Fruit fly (Drosophila melanogaster) whole organism, embryonic: ENCODE results near the gene HIPP1.

Experiments
- Bdp1 ChIP-seq: fragments of 200-800 bp; sonication (Bioruptor generic); optimal IDR thresholded peaks from 3 replicates; lab custom pipeline; 2016; ENCODE audit warnings: missing biosample characterization, missing genetic modification characterization
- CG10147 ChIP-seq: fragments of 200-800 bp; sonication (Bioruptor generic); optimal IDR thresholded peaks from 2 replicates; lab custom pipeline; 2019; ENCODE audit warnings: missing biosample characterization, mild to moderate bottlenecking, missing genetic modification characterization, moderate library complexity
- CG10462 ChIP-seq: fragments of 200-800 bp; sonication (Bioruptor generic); optimal IDR thresholded peaks from 2 replicates; lab custom pipeline; 2016; ENCODE audit warnings: missing biosample characterization, missing genetic modification characterization
- CG10543 ChIP-seq: fragments of 200-800 bp; sonication (Bioruptor generic); optimal IDR thresholded peaks from 3 replicates; lab custom pipeline; 2017; ENCODE audit warnings: missing biosample characterization, mild to moderate bottlenecking, missing genetic modification characterization, moderate library complexity
- CG11696 ChIP-seq: fragments of 200-800 bp; sonication (Bioruptor generic); IDR thresholded peaks from 2 replicates; pipeline ENCODE4 v1.3.6; 2022; ENCODE audit warnings: missing biosample characterization, missing genetic modification characterization
- CG1233 ChIP-seq: fragments of 200-800 bp; sonication (Bioruptor generic); optimal IDR thresholded peaks from 4 replicates; lab custom pipeline; 2018; ENCODE audit warnings: missing biosample characterization, mild to moderate bottlenecking, missing genetic modification characterization
- CG13123 ChIP-seq: fragments of 200-800 bp; sonication (Bioruptor generic); optimal IDR thresholded peaks from 2 replicates; lab custom pipeline; 2016; ENCODE audit warnings: missing biosample characterization, missing genetic modification characterization
- CG14441 ChIP-seq: fragments of 200-800 bp; sonication (Bioruptor generic); IDR thresholded peaks from 2 replicates; pipeline ENCODE4 v1.3.6; 2022; ENCODE audit warnings: missing biosample characterization, missing genetic modification characterization
- CG15011 ChIP-seq: fragments of 200-800 bp; sonication (Bioruptor generic); optimal IDR thresholded peaks from 3 replicates; lab custom pipeline; 2018; ENCODE audit warnings: missing biosample characterization, mild to moderate bottlenecking, missing genetic modification characterization
- CG30403 ChIP-seq: fragments of 200-800 bp; sonication (Bioruptor generic); optimal IDR thresholded peaks from 3 replicates; lab custom pipeline; 2016; ENCODE audit warnings: missing biosample characterization, missing genetic modification characterization
- CG30431 ChIP-seq: fragments of 200-800 bp; sonication (Bioruptor generic); optimal IDR thresholded peaks from 2 replicates; lab custom pipeline; 2017; ENCODE audit warnings: missing biosample characterization, missing genetic modification characterization
- CG4328 ChIP-seq: fragments of 200-800 bp; sonication (Bioruptor generic); optimal IDR thresholded peaks from 3 replicates; lab custom pipeline; 2017; ENCODE audit warnings: missing biosample characterization, missing genetic modification reagents, missing genetic modification characterization
- CG7357 ChIP-seq: fragments of 200-800 bp; sonication (Bioruptor generic); IDR thresholded peaks from 3 replicates; pipeline ENCODE4 v1.3.6; 2022; ENCODE audit warnings: missing biosample characterization, missing genetic modification characterization
- CG8924 ChIP-seq: fragments of 200-800 bp; optimal IDR thresholded peaks from 3 replicates; lab custom pipeline; 2019; ENCODE audit warnings: missing biosample characterization, mild to moderate bottlenecking, missing genetic modification characterization, moderate library complexity
- Dll ChIP-seq: fragments of 200-800 bp; sonication (Bioruptor generic); IDR thresholded peaks from 4 replicates; pipeline ENCODE4 v1.3.6; 2022; ENCODE audit warnings: missing biosample characterization, missing genetic modification characterization; ENCODE audit not compliant: partially characterized antibody
- Drgx ChIP-seq: fragments of 200-800 bp; sonication (Bioruptor generic); IDR thresholded peaks from 2 replicates; pipeline ENCODE4 v1.3.6; 2022; ENCODE audit warnings: missing biosample characterization, missing genetic modification characterization
- E2f2 ChIP-seq: fragments of 200-800 bp; sonication (Bioruptor generic); IDR thresholded peaks from 2 replicates; pipeline ENCODE4 v1.3.6; 2022; ENCODE audit warnings: missing biosample characterization, missing genetic modification characterization
- Ets65A ChIP-seq: fragments of 200-800 bp; sonication (Bioruptor generic); peaks from one replicate; lab custom pipeline; 2016; ENCODE audit warnings: missing biosample characterization, missing genetic modification characterization
- Gug ChIP-seq: fragments of 200-800 bp; sonication (Bioruptor generic); IDR thresholded peaks from 4 replicates; pipeline ENCODE4 v1.3.6; 2022; ENCODE audit warnings: missing biosample characterization, missing genetic modification characterization
- HHEX ChIP-seq: fragments of 200-800 bp; sonication (Bioruptor generic); optimal IDR thresholded peaks from 3 replicates; lab custom pipeline; 2017; ENCODE audit warnings: missing biosample characterization, mild to moderate bottlenecking, missing genetic modification characterization, missing genetic modification reagents
- Lim3 ChIP-seq: fragments of 200-800 bp; sonication (Bioruptor generic); IDR thresholded peaks from 2 replicates; pipeline ENCODE4 v1.3.6; 2022; ENCODE audit warnings: missing biosample characterization, missing genetic modification characterization
- Max ChIP-seq: fragments of 200-800 bp; sonication (Bioruptor generic); optimal IDR thresholded peaks from 2 replicates; lab custom pipeline; 2016; ENCODE audit warnings: missing biosample characterization, mild to moderate bottlenecking, missing genetic modification characterization
- Myb ChIP-seq: fragments of 200-800 bp; sonication (Bioruptor generic); optimal IDR thresholded peaks from 2 replicates; lab custom pipeline; 2016; ENCODE audit warnings: missing biosample characterization, missing genetic modification characterization
- NC2α ChIP-seq: fragments of 200-800 bp; sonication (Bioruptor generic); optimal IDR thresholded peaks from 2 replicates; lab custom pipeline; 2016; ENCODE audit warnings: missing biosample characterization, missing genetic modification characterization
- NFAT ChIP-seq: fragments of 200-800 bp; sonication (Bioruptor generic); IDR thresholded peaks from 2 replicates; pipeline ENCODE4 v1.3.6; 2022; ENCODE audit warnings: missing biosample characterization, missing genetic modification characterization
- Nf-YA ChIP-seq: fragments of 200-800 bp; sonication (Bioruptor generic); IDR thresholded peaks from 2 replicates; pipeline ENCODE4 v1.3.6; 2022; ENCODE audit warnings: missing biosample characterization, missing genetic modification characterization
- Sox102F ChIP-seq: fragments of 200-800 bp; sonication (Bioruptor generic); optimal IDR thresholded peaks from 2 replicates; lab custom pipeline; 2018; ENCODE audit warnings: missing biosample characterization, mild to moderate bottlenecking, missing genetic modification characterization, moderate library complexity
- aop ChIP-seq: fragments of 200-800 bp; sonication (Bioruptor generic); IDR thresholded peaks from 2 replicates; pipeline ENCODE4 v1.3.6; 2022; ENCODE audit warnings: missing biosample characterization, missing genetic modification characterization
- ato ChIP-seq: fragments of 200-800 bp; sonication (Bioruptor generic); IDR thresholded peaks from 2 replicates; pipeline ENCODE4 v1.3.6; 2022; ENCODE audit warnings: missing biosample characterization, missing genetic modification characterization; ENCODE audit not compliant: partially characterized antibody
- br ChIP-seq: fragments of >200 bp; optimal IDR thresholded peaks from 2 replicates; lab custom pipeline; 2017
- ci ChIP-seq: fragments of 200-800 bp; sonication (Bioruptor generic); IDR thresholded peaks from 3 replicates; pipeline ENCODE4 v1.3.6; 2022; ENCODE audit warnings: missing biosample characterization, missing genetic modification characterization
- en ChIP-seq: fragments of 200-800 bp; sonication (Bioruptor generic); optimal IDR thresholded peaks from 2 replicates; lab custom pipeline; 2016; ENCODE audit warnings: missing biosample characterization, missing genetic modification characterization
- gce ChIP-seq: fragments of 200-800 bp; sonication (Bioruptor generic); IDR thresholded peaks from 3 replicates; pipeline ENCODE4 v1.3.6; 2022; ENCODE audit warnings: missing biosample characterization, missing genetic modification characterization
- gcm ChIP-seq: fragments of 200-800 bp; sonication (Bioruptor generic); optimal IDR thresholded peaks from 2 replicates; lab custom pipeline; 2019; ENCODE audit warnings: missing biosample characterization, mild to moderate bottlenecking, missing genetic modification characterization, moderate library complexity
- gcm2 ChIP-seq: fragments of 200-800 bp; sonication (Bioruptor generic); optimal IDR thresholded peaks from 2 replicates; lab custom pipeline; 2016; ENCODE audit warnings: missing biosample characterization, missing genetic modification characterization
- grn ChIP-seq: fragments of 200-800 bp; sonication (Bioruptor generic); optimal IDR thresholded peaks from 3 replicates; lab custom pipeline; 2017; ENCODE audit warnings: missing biosample characterization, missing genetic modification characterization
- gt ChIP-seq: fragments of 200-800 bp; sonication (Bioruptor generic); IDR thresholded peaks from 2 replicates; pipeline ENCODE4 v1.3.6; 2022; ENCODE audit warnings: missing biosample characterization, missing genetic modification characterization
- her ChIP-seq: fragments of 200-800 bp; sonication (Bioruptor generic); optimal IDR thresholded peaks from 2 replicates; lab custom pipeline; 2016; ENCODE audit warnings: missing biosample characterization, missing genetic modification characterization
- insv ChIP-seq, 2 experiments: fragments of 200-800 bp; sonication (Bioruptor generic); optimal IDR thresholded peaks; 3 replicates each; lab custom pipeline; 2016 to 2018; ENCODE audit warnings: missing biosample characterization in 2 of 2, missing genetic modification characterization in 2 of 2
- jigr1 ChIP-seq: fragments of 200-800 bp; sonication (Bioruptor generic); IDR thresholded peaks from 3 replicates; pipeline ENCODE4 v1.3.6; 2022; ENCODE audit warnings: missing biosample characterization, missing genetic modification characterization
- nmo ChIP-seq: fragments of 200-800 bp; sonication (Bioruptor generic); optimal IDR thresholded peaks from 2 replicates; lab custom pipeline; 2018; ENCODE audit warnings: missing biosample characterization, mild to moderate bottlenecking, missing genetic modification characterization, moderate library complexity
- nom ChIP-seq: fragments of 200-800 bp; sonication (Bioruptor generic); optimal IDR thresholded peaks from 2 replicates; lab custom pipeline; 2017; ENCODE audit warnings: missing biosample characterization, missing genetic modification characterization, mild to moderate bottlenecking, moderate library complexity, missing genetic modification reagents
- pb ChIP-seq: fragments of 200-800 bp; sonication (Bioruptor generic); optimal IDR thresholded peaks from 3 replicates; lab custom pipeline; 2016; ENCODE audit warnings: missing biosample characterization, missing genetic modification characterization
- psq ChIP-seq: fragments of 200-800 bp; sonication (Bioruptor generic); optimal IDR thresholded peaks from 2 replicates; lab custom pipeline; 2017; ENCODE audit warnings: missing biosample characterization, missing genetic modification characterization
- sens-2 ChIP-seq: fragments of 200-800 bp; sonication (Bioruptor generic); IDR thresholded peaks from 2 replicates; pipeline ENCODE4 v1.3.6; 2022; ENCODE audit warnings: missing biosample characterization, missing genetic modification characterization
- seq ChIP-seq: fragments of 200-800 bp; sonication (Bioruptor generic); IDR thresholded peaks from 2 replicates; pipeline ENCODE4 v1.3.6; 2022; ENCODE audit warnings: missing biosample characterization, missing genetic modification characterization
- sima ChIP-seq: fragments of 200-800 bp; sonication (Bioruptor generic); optimal IDR thresholded peaks from 2 replicates; lab custom pipeline; 2016; ENCODE audit warnings: missing biosample characterization, missing genetic modification characterization
- sob ChIP-seq: fragments of 200-800 bp; sonication (Bioruptor generic); IDR thresholded peaks from 2 replicates; pipeline ENCODE4 v1.3.6; 2022; ENCODE audit warnings: missing biosample characterization, missing genetic modification characterization
- stwl ChIP-seq: fragments of 200-800 bp; sonication (Bioruptor generic); optimal IDR thresholded peaks from 3 replicates; lab custom pipeline; 2018; ENCODE audit warnings: missing biosample characterization, mild to moderate bottlenecking, missing genetic modification characterization, moderate library complexity
- tin ChIP-seq: fragments of 200-800 bp; sonication (Bioruptor generic); optimal IDR thresholded peaks from 3 replicates; lab custom pipeline; 2016; ENCODE audit warnings: missing biosample characterization, missing genetic modification characterization
- vvl ChIP-seq: fragments of 200-800 bp; sonication (Bioruptor generic); IDR thresholded peaks from 2 replicates; pipeline ENCODE4 v1.3.6; 2022; ENCODE audit warnings: missing biosample characterization, missing genetic modification characterization

HIPP1 gene

DNA sequence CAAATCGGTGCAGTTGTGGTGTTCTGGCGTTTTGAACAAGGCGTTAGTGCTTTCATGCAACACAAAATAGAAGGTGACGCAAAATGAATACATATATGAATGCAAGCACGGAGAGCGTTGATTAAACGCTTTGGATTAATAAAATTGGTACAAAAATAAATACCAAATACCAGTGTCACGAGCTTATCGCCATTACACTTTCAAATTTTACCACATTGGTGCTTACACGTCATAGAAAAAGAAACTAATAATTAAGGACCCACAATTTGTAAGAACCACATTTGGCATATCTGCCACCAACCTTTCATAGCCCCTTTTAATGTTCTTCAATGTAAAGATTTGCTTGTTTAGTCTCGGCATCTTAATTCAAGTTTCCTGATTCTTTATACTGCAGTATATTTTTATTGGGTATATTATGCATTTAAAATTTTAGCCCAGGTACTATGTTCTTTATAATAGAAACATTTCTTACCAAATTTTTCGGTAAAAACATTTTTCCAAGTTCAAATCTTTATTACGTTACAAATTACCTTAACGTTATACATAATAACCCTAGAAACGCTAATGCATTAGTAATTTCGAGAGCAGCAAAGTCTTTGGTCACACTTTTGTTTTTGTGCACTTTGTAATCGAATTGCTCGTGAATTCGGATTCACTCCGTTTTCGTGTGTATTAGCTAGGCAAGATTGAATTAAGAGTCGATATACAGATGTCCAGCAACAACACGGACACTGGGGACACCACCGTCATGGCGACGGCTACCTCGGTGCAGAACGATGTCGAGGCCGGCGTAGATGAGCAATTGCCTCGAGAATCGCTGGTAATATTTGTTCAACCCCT lies 31.0 kb upstream of the HIPP1 start, which contains the start of the genes Pex16 and Pex14 (continued):
- peak; percentile 40; the same call in 1 of the 3 replicates for TF ChIP-seq CG7357 (GFP tag; lab: Robert Waterston, UW)
- TF ChIP-seq NC2α = peak; percentile 63
- no peak for TF ChIP-seq jigr1
- no peak for TF ChIP-seq CG15011
- no peak for TF ChIP-seq aop
- peak; percentile 31 for TF ChIP-seq Bdp1 (GFP tag; lab: Kevin White, UChicago)
- peak; percentile 35 for TF ChIP-seq en (GFP tag; lab: Kevin White, UChicago)
- no peak for TF ChIP-seq Nf-YA (GFP tag; lab: Robert Waterston, UW)
- no peak for TF ChIP-seq Dll (GFP tag; lab: Robert Waterston, UW)
- peak; percentile 31 for TF ChIP-seq HHEX (GFP tag; lab: Kevin White, UChicago)
- TF ChIP-seq Drgx = peak; percentile 57
- peak; percentile 5 for TF ChIP-seq CG10462 (GFP tag; lab: Kevin White, UChicago)
- TF ChIP-seq br (lab: Kevin White, UChicago) = no peak
- peak; percentile 66 for TF ChIP-seq her (GFP tag; lab: Kevin White, UChicago)
- TF ChIP-seq seq (GFP tag; lab: Robert Waterston, UW) = 0 out of 2 replicates have a peak, but pooled peaks have one; percentile 10
- TF ChIP-seq insv (GFP tag; optimal IDR thresholded peaks at IDR 0.05; lab: Kevin White, UChicago) = peak in 1 of 2 experiments; percentile 0
- TF ChIP-seq CG10543 (GFP tag; lab: Kevin White, UChicago) = peak; percentile 65
- TF ChIP-seq Lim3 = no peak
- peak; percentile 65; the same call in 2 of the 3 replicates for TF ChIP-seq gce (GFP tag; lab: Robert Waterston, UW)
- peak; percentile 82 for TF ChIP-seq Gug
- TF ChIP-seq CG14441 = peak; percentile 76
- peak; percentile 76 for TF ChIP-seq NFAT (GFP tag; lab: Robert Waterston, UW)
- TF ChIP-seq gcm (GFP tag; lab: Kevin White, UChicago) = no peak
- no peak for TF ChIP-seq grn (GFP tag; lab: Kevin White, UChicago)
- TF ChIP-seq ato (GFP tag; lab: Robert Waterston, UW) = no peak
- TF ChIP-seq stwl (tag; lab: Kevin White, UChicago) = peak; percentile 30
- peak; percentile 66 for TF ChIP-seq Myb (GFP tag; lab: Kevin White, UChicago)
- no peak for TF ChIP-seq nom (GFP tag; lab: Kevin White, UChicago)
- TF ChIP-seq psq (GFP tag; lab: Kevin White, UChicago) = peak; percentile 32
- peak; percentile 48; the same call in 1 of the 2 replicates for TF ChIP-seq CG11696 (GFP tag; lab: Robert Waterston, UW)
- TF ChIP-seq gt (GFP tag; lab: Robert Waterston, UW) = no peak
- no peak for TF ChIP-seq sens-2 (GFP tag; lab: Robert Waterston, UW)
- no peak for TF ChIP-seq Sox102F (GFP tag; lab: Kevin White, UChicago)
- peak; percentile 78; the same call in 1 of the 2 replicates for TF ChIP-seq vvl (GFP tag; lab: Robert Waterston, UW)
- TF ChIP-seq sima = no peak
- peak; percentile 70 for TF ChIP-seq ci
- peak; percentile 33 for TF ChIP-seq pb (GFP tag; lab: Kevin White, UChicago)
- peak; percentile 47 for TF ChIP-seq CG4328 (GFP tag; lab: Kevin White, UChicago)
- TF ChIP-seq CG30403 (GFP tag; lab: Kevin White, UChicago) = peak; percentile 84
- TF ChIP-seq nmo (GFP tag; lab: Kevin White, UChicago) = peak; percentile 69
- peak; percentile 79 for TF ChIP-seq sob
- TF ChIP-seq CG10147 (GFP tag; lab: Kevin White, UChicago) = no peak
- TF ChIP-seq E2f2 (GFP tag; lab: Robert Waterston, UW) = peak; percentile 41
- TF ChIP-seq CG1233 (GFP tag; lab: Kevin White, UChicago) = peak; percentile 57
- peak; percentile 37 for TF ChIP-seq CG13123 (GFP tag; lab: Kevin White, UChicago)
- TF ChIP-seq gcm2 (GFP tag; lab: Kevin White, UChicago) = peak; percentile 27
- TF ChIP-seq CG8924 (tag; lab: Kevin White, UChicago) = peak; percentile 63
- TF ChIP-seq tin (GFP tag; lab: Kevin White, UChicago) = peak; percentile 78
- TF ChIP-seq CG30431 (GFP tag; lab: Kevin White, UChicago) = peak; percentile 71
- peak; percentile 53 for TF ChIP-seq Max (GFP tag; lab: Kevin White, UChicago)
- TF ChIP-seq Ets65A (GFP tag; lab: Kevin White, UChicago) = peak; percentile 97
